Fruit fly (Drosophila melanogaster): Measurements from ENCODE around the gene CG42331.
A peak's percentile ranks its signal among the peaks of the same experiment; 100 is the strongest.

Gene CG42331

DNA sequence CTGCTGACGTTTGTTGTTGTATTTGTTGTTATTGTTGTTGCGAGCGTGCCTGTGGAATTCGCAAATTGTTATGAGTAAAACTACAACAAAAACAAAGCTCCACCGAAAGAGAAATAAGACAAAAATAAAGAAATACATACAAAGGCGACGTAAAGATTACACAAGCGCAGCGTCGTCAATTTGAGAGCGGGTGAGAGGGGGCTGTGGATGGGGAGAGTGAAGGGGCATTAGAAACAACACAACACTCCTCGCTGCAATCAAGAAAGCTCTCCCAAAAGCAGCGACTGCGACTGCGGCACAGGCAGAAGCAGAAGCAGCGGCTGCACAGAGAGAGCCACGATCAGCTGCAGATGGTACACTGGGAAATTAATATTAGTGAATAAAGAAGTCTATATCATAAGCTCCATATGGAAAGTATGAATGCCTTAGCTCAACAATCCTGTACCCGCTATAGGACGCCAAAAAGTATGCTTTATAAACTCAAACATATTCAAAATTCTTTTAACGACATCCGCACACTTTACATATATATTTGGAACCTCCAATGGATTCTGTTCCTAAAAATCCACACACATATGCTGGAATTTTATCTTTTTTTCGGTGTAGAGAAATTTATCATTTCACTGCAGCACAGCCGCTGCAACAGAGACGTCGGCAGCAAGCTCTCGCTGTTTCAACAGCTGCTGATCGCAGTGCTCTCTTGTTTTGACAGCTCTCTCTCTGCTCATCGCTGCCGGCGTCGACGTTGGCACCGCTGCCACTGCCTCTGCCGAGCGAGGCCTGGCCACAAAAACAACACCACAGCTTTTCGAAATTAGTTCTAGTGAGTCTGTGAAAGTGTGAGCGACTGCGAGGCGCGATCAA, 3.2 kb upstream of the CG42331 start, which contains the start of gene CG13631 (continued):
- TF ChIP-seq CG11093 (GFP tag; IDR thresholded peaks at IDR 0.05), result peak; percentile 90; the same call in 2 of the 3 replicates
- TF ChIP-seq CG16863 (GFP tag; optimal IDR thresholded peaks at IDR 0.05), result peak; percentile 96
- peak; percentile 74 for TF ChIP-seq slou (GFP tag; optimal IDR thresholded peaks at IDR 0.05)
- peak; percentile 92 for TF ChIP-seq D19A (tag; optimal IDR thresholded peaks at IDR 0.05)
- TF ChIP-seq CG18262 (tag; optimal IDR thresholded peaks at IDR 0.05), result peak; percentile 98
- TF ChIP-seq CG17328 (GFP tag; IDR thresholded peaks at IDR 0.05), result peak; percentile 91
- peak; percentile 82 for TF ChIP-seq CG17568 (GFP tag; optimal IDR thresholded peaks at IDR 0.05)
- 0 out of 4 replicates have a peak, but pooled peaks have one; percentile 47 for TF ChIP-seq chinmo (GFP tag; IDR thresholded peaks at IDR 0.05; ENCODE audit: partially characterized antibody)
- peak; percentile 93 for TF ChIP-seq PHDP (tag; optimal IDR thresholded peaks at IDR 0.05)
- peak; percentile 86 for TF ChIP-seq ranshi (GFP tag; IDR thresholded peaks at IDR 0.05)
- peak; percentile 97 for TF ChIP-seq CG31441 (GFP tag; IDR thresholded peaks at IDR 0.05)
- no peak for TF ChIP-seq B-H2 (GFP tag; optimal IDR thresholded peaks at IDR 0.05)
- peak; percentile 95 to 97 for TF ChIP-seq chif (GFP tag; optimal IDR thresholded peaks at IDR 0.05)
- peak; percentile 95 for TF ChIP-seq tin (GFP tag; optimal IDR thresholded peaks at IDR 0.05)
- peak; percentile 96 for TF ChIP-seq CG2678 (tag; optimal IDR thresholded peaks at IDR 0.05)
- TF ChIP-seq CG12219 (GFP tag; optimal IDR thresholded peaks at IDR 0.05), result peak; percentile 92
- TF ChIP-seq ac (GFP tag; optimal IDR thresholded peaks at IDR 0.05), result peak; percentile 43
- peak; percentile 97 for TF ChIP-seq ATbp (GFP tag; optimal IDR thresholded peaks at IDR 0.05)
- peak; percentile 79 for TF ChIP-seq scrt (GFP tag; optimal IDR thresholded peaks at IDR 0.05)
- TF ChIP-seq CG1233 (GFP tag; optimal IDR thresholded peaks at IDR 0.05), result peak; percentile 90
- TF ChIP-seq Bteb2 (GFP tag; optimal IDR thresholded peaks at IDR 0.05), result peak; percentile 85
- peak; percentile 63 for TF ChIP-seq CG13296 (GFP tag; optimal IDR thresholded peaks at IDR 0.05)
- no peak for TF ChIP-seq Hr39 (optimal IDR thresholded peaks at IDR 0.05)
- peak; percentile 85 for TF ChIP-seq CG7357 (GFP tag; IDR thresholded peaks at IDR 0.05)
- peak; percentile 96 for TF ChIP-seq Atf3 (GFP tag; optimal IDR thresholded peaks at IDR 0.05)
- TF ChIP-seq slp2 (GFP tag; optimal IDR thresholded peaks at IDR 0.05), result peak; percentile 97
- peak; percentile 86 for TF ChIP-seq disco-r (GFP tag; optimal IDR thresholded peaks at IDR 0.05)
- peak; percentile 29; the same call in 1 of the 2 replicates for TF ChIP-seq MBD-R2 (GFP tag; IDR thresholded peaks at IDR 0.05)
- peak; percentile 86 for TF ChIP-seq Bdp1 (GFP tag; optimal IDR thresholded peaks at IDR 0.05)
- peak; percentile 94 for TF ChIP-seq CG5953 (GFP tag; IDR thresholded peaks at IDR 0.05)
- TF ChIP-seq lab (GFP tag; optimal IDR thresholded peaks at IDR 0.05), result peak; percentile 86
- peak; percentile 78 for TF ChIP-seq Aef1 (GFP tag; IDR thresholded peaks at IDR 0.05)
- no peak for TF ChIP-seq unc-4 (GFP tag; IDR thresholded peaks at IDR 0.05; ENCODE audit: partially characterized antibody)
- peak; percentile 87 for TF ChIP-seq CG14667 (GFP tag; IDR thresholded peaks at IDR 0.05)
- TF ChIP-seq zen (tag; optimal IDR thresholded peaks at IDR 0.05), result peak; percentile 85
- TF ChIP-seq CG2129 (GFP tag; IDR thresholded peaks at IDR 0.05; ENCODE audit: partially characterized antibody), result no peak
- peak; percentile 96 for TF ChIP-seq oc (tag; optimal IDR thresholded peaks at IDR 0.05)
- TF ChIP-seq pita (GFP tag; optimal IDR thresholded peaks at IDR 0.05), result no peak
- no peak for TF ChIP-seq D (optimal IDR thresholded peaks at IDR 0.05)
- peak; percentile 98 for TF ChIP-seq D (GFP tag; optimal IDR thresholded peaks at IDR 0.05)
- TF ChIP-seq peb (GFP tag; IDR thresholded peaks at IDR 0.05), result peak; percentile 95
- TF ChIP-seq Doc3 (GFP tag; IDR thresholded peaks at IDR 0.05; ENCODE audit: partially characterized antibody), result no peak
- peak; percentile 96 for TF ChIP-seq zfh1 (GFP tag; IDR thresholded peaks at IDR 0.05)
- TF ChIP-seq Optix (GFP tag; IDR thresholded peaks at IDR 0.05), result peak; percentile 95
- TF ChIP-seq CG10267 (tag; optimal IDR thresholded peaks at IDR 0.05), result peak; percentile 90
- TF ChIP-seq CG13894 (tag; optimal IDR thresholded peaks at IDR 0.05), result no peak
- peak; percentile 89 for TF ChIP-seq CG11695 (GFP tag; IDR thresholded peaks at IDR 0.05)
- TF ChIP-seq CG34422 (GFP tag; IDR thresholded peaks at IDR 0.05), result peak; percentile 88; the same call in 2 of the 3 replicates
- TF ChIP-seq fu2 (GFP tag; optimal IDR thresholded peaks at IDR 0.05), result peak; percentile 64
